Fruit fly (Drosophila melanogaster): ENCODE measurements around the gene CG10375.

CG10375 gene

dm6 chr3R:23782456-23783402, 15.2 kb downstream of the CG10375 start (continued):
- no peak for TF ChIP-seq BEAF-32 (GFP tag; optimal IDR thresholded peaks at IDR 0.05)
- TF ChIP-seq dimm (GFP tag; IDR thresholded peaks at IDR 0.05): peak; percentile 56
- TF ChIP-seq CG16779 (GFP tag; IDR thresholded peaks at IDR 0.05): peak; percentile 56; the same call in 1 of the 2 replicates
- peak; percentile 37; the same call in 1 of the 3 replicates for TF ChIP-seq CG11560 (tag; IDR thresholded peaks at IDR 0.05)
- TF ChIP-seq dati (GFP tag; IDR thresholded peaks at IDR 0.05): peak; percentile 66
- peak; percentile 8 for TF ChIP-seq emc (GFP tag; optimal IDR thresholded peaks at IDR 0.05)
- peak; percentile 68 for TF ChIP-seq CG30020 (tag; optimal IDR thresholded peaks at IDR 0.05)
- TF ChIP-seq sr (GFP tag; IDR thresholded peaks at IDR 0.05): peak; percentile 16; the same call in 1 of the 3 replicates
- peak; percentile 64 for TF ChIP-seq CG4617 (GFP tag; optimal IDR thresholded peaks at IDR 0.05; ENCODE audit: borderline replicate concordance)
- peak; percentile 72 for TF ChIP-seq CG31365 (tag; optimal IDR thresholded peaks at IDR 0.05)
- TF ChIP-seq Lhr (GFP tag; optimal IDR thresholded peaks at IDR 0.05): peak; percentile 71
- no peak for TF ChIP-seq pita (GFP tag; optimal IDR thresholded peaks at IDR 0.05)
- TF ChIP-seq Lpt (GFP tag; optimal IDR thresholded peaks at IDR 0.05): no peak
- TF ChIP-seq CG1529 (GFP tag; optimal IDR thresholded peaks at IDR 0.05): peak; percentile 89
- TF ChIP-seq repo (GFP tag; optimal IDR thresholded peaks at IDR 0.05): peak; percentile 43
- TF ChIP-seq zen (tag; optimal IDR thresholded peaks at IDR 0.05): peak; percentile 92
- TF ChIP-seq Sry-β (GFP tag; optimal IDR thresholded peaks at IDR 0.05): peak; percentile 71
- peak; percentile 93 for TF ChIP-seq gcm (GFP tag; optimal IDR thresholded peaks at IDR 0.05)
- peak; percentile 38 for TF ChIP-seq CHES-1-like (GFP tag; optimal IDR thresholded peaks at IDR 0.05)
- TF ChIP-seq CG10431 (GFP tag; optimal IDR thresholded peaks at IDR 0.05): peak; percentile 75
- peak; percentile 26 for TF ChIP-seq Neu2 (GFP tag; optimal IDR thresholded peaks at IDR 0.05; ENCODE audit: borderline replicate concordance)
- TF ChIP-seq GATAe (GFP tag; conservative IDR thresholded peaks at IDR 0.05): peak; percentile 95
- peak; percentile 80 for TF ChIP-seq lmd (GFP tag; IDR thresholded peaks at IDR 0.05)
- TF ChIP-seq CG9876 (GFP tag; optimal IDR thresholded peaks at IDR 0.05): no peak
- peak; percentile 85 for TF ChIP-seq ewg (GFP tag; optimal IDR thresholded peaks at IDR 0.05)
- TF ChIP-seq CG17359 (tag; optimal IDR thresholded peaks at IDR 0.05): peak; percentile 91
- no peak for TF ChIP-seq hkb (optimal IDR thresholded peaks at IDR 0.05)
- TF ChIP-seq hkb (GFP tag; IDR thresholded peaks at IDR 0.05): peak; percentile 80
- TF ChIP-seq sim (GFP tag; IDR thresholded peaks at IDR 0.05): peak; percentile 84
- TF ChIP-seq MTF-1 (GFP tag; optimal IDR thresholded peaks at IDR 0.05; ENCODE audit: borderline replicate concordance): peak; percentile 77
- TF ChIP-seq CG7271 (tag; optimal IDR thresholded peaks at IDR 0.05): peak; percentile 43
- peak; percentile 92 for TF ChIP-seq CG10267 (tag; optimal IDR thresholded peaks at IDR 0.05)
- TF ChIP-seq CG6175 (GFP tag; IDR thresholded peaks at IDR 0.05): peak; percentile 28; the same call in 1 of the 3 replicates
- peak; percentile 71 for TF ChIP-seq NfI (GFP tag; optimal IDR thresholded peaks at IDR 0.05)
- peak; percentile 96 for TF ChIP-seq exex (tag; optimal IDR thresholded peaks at IDR 0.05)
- TF ChIP-seq CG7839 (tag; optimal IDR thresholded peaks at IDR 0.05): peak; percentile 91
- TF ChIP-seq btn (GFP tag; optimal IDR thresholded peaks at IDR 0.05): peak; percentile 63
- peak; percentile 92 for TF ChIP-seq CG4424 (GFP tag; optimal IDR thresholded peaks at IDR 0.05)
- peak; percentile 29 for TF ChIP-seq MESR4 (GFP tag; optimal IDR thresholded peaks at IDR 0.05)
- peak; percentile 67 for TF ChIP-seq CG5180 (GFP tag; optimal IDR thresholded peaks at IDR 0.05)
- peak; percentile 92 for TF ChIP-seq Spps (tag; optimal IDR thresholded peaks at IDR 0.05)
- peak; percentile 70 for TF ChIP-seq CG12104 (GFP tag; optimal IDR thresholded peaks at IDR 0.05)
- peak in 1 of 3 experiments; percentile 94 for TF ChIP-seq Stat92E (GFP tag; optimal IDR thresholded peaks at IDR 0.05)
- TF ChIP-seq stc (GFP tag; IDR thresholded peaks at IDR 0.05): peak; percentile 77
- TF ChIP-seq CG8089 (GFP tag; optimal IDR thresholded peaks at IDR 0.05): peak; percentile 87
- TF ChIP-seq CG10321 (GFP tag; IDR thresholded peaks at IDR 0.05): no peak
- TF ChIP-seq CG14710 (tag; optimal IDR thresholded peaks at IDR 0.05): peak; percentile 96

All from whole organism, embryonic.